Worm (Caenorhabditis elegans) whole organism, young adult: ENCODE results near the gene srh-145.

Source experiments
- F23B12.7 ChIP-seq: sonication (generic microtip); optimal IDR thresholded peaks from 2 replicates; lab custom pipeline; 2017; ENCODE audit warnings: missing genetic modification characterization, mild to moderate bottlenecking, missing compliant biosample characterization, antibody characterized with exemption, moderate library complexity; ENCODE audit not compliant: insufficient read depth
- F33H1.4 ChIP-seq: fragments of 200-800 bp; sonication (Bioruptor generic); IDR thresholded peaks from 2 replicates; pipeline ENCODE4 v1.3.6; 2022; ENCODE audit warnings: missing genetic modification reagents, missing genetic modification characterization, missing compliant biosample characterization
- Y95B8A.8 ChIP-seq: fragments of 200-800 bp; sonication (Bioruptor generic); IDR thresholded peaks from 2 replicates; pipeline ENCODE4 v1.3.6; 2022; ENCODE audit warnings: missing genetic modification reagents, missing genetic modification characterization, missing compliant biosample characterization
- ama-1 ChIP-seq, 3 experiments: fragments of 150-350 bp in 1 of 3; sonication (generic microtip) in 2 of 3; optimal IDR thresholded peaks; 2 replicates each; lab custom pipeline; 2014 to 2018; ENCODE audit warnings: missing biosample characterization in 2 of 3, missing genetic modification characterization in 2 of 3, missing genetic modification reagents in 2 of 3
- ceh-91 ChIP-seq: fragments of 200-800 bp; sonication (Bioruptor generic); IDR thresholded peaks from 2 replicates; pipeline ENCODE4 v1.3.6; 2022; ENCODE audit warnings: missing genetic modification reagents, missing genetic modification characterization, missing compliant biosample characterization
- hlh-26 ChIP-seq: fragments of 200-800 bp; sonication (Bioruptor generic); conservative IDR thresholded peaks from 2 replicates; pipeline ENCODE4 v1.3.6; 2022; ENCODE audit warnings: missing genetic modification reagents, missing genetic modification characterization, missing compliant biosample characterization
- snpc-4 ChIP-seq, 5 experiments: fragments of 150-350 bp in 1 of 5; sonication (generic microtip) in 4 of 5; optimal IDR thresholded peaks; 2 replicates each; lab custom pipeline; 2014 to 2018; ENCODE audit warnings: missing genetic modification characterization in 5 of 5, missing biosample characterization in 3 of 5, antibody characterized with exemption in 2 of 5, mild to moderate bottlenecking in 2 of 5, missing compliant biosample characterization in 2 of 5, missing genotype in 2 of 5, moderate library complexity in 2 of 5, missing genetic modification reagents in 1 of 5
- unc-62 ChIP-seq: fragments of 150-350 bp; optimal IDR thresholded peaks from 2 replicates; lab custom pipeline; 2014; ENCODE audit warnings: missing biosample characterization, missing genetic modification reagents, missing genetic modification characterization
- ztf-18 ChIP-seq: sonication (generic microtip); optimal IDR thresholded peaks from 2 replicates; lab custom pipeline; 2016; ENCODE audit warnings: missing genotype, mild to moderate bottlenecking, missing genetic modification characterization, missing compliant biosample characterization
- ztf-22 ChIP-seq: fragments of 200-800 bp; sonication (Bioruptor generic); optimal IDR thresholded peaks from 2 replicates; lab custom pipeline; 2018; ENCODE audit warnings: mild to moderate bottlenecking, missing genetic modification characterization, moderate library complexity, missing compliant biosample characterization

- TF ChIP-seq hlh-26 (no peak), F23B12.7 (tag; lab: Kevin White, UChicago) (no peak), Y95B8A.8 (GFP tag; lab: Robert Waterston, UW) (no peak), ztf-22 (GFP tag; lab: Kevin White, UChicago) (no peak), unc-62 (no peak), snpc-4 (GFP tag; optimal IDR thresholded peaks at IDR 0.05; lab: Kevin White, UChicago) (no peak), snpc-4 (tag; optimal IDR thresholded peaks at IDR 0.05; lab: Kevin White, UChicago) (no peak), ztf-18 (no peak), F33H1.4 (GFP tag; lab: Robert Waterston, UW) (no peak), ceh-91 (GFP tag; lab: Robert Waterston, UW) (no peak), ama-1 (optimal IDR thresholded peaks at IDR 0.05; lab: Kevin White, UChicago) (no peak), ama-1 (GFP tag; optimal IDR thresholded peaks at IDR 0.05; lab: Kevin White, UChicago) (no peak)
Measured at ce11 chrV:16377188-16377587, 33.3 kb upstream of the srh-145 start.
